Fruit fly (Drosophila melanogaster) whole organism, embryonic: ENCODE data around the gene CG12012.

Experiments
- Atf3 ChIP-seq: fragments of 200-800 bp; sonication (Bioruptor generic); optimal IDR thresholded peaks from 3 replicates; lab custom pipeline; 2016; ENCODE audit warnings: missing biosample characterization, missing genetic modification characterization
- Blimp-1 ChIP-seq: fragments of 200-800 bp; sonication (Bioruptor generic); optimal IDR thresholded peaks from 3 replicates; lab custom pipeline; 2018; ENCODE audit warnings: missing biosample characterization, missing genetic modification characterization, mild to moderate bottlenecking, moderate library complexity, missing genetic modification reagents
- CG10543 ChIP-seq: fragments of 200-800 bp; sonication (Bioruptor generic); optimal IDR thresholded peaks from 3 replicates; lab custom pipeline; 2017; ENCODE audit warnings: missing biosample characterization, mild to moderate bottlenecking, missing genetic modification characterization, moderate library complexity
- CG12071 ChIP-seq: fragments of 200-800 bp; sonication (Bioruptor generic); optimal IDR thresholded peaks from 3 replicates; lab custom pipeline; 2018; ENCODE audit warnings: missing biosample characterization, mild to moderate bottlenecking, missing genetic modification characterization
- CG12942 ChIP-seq: fragments of 200-800 bp; sonication (Bioruptor generic); optimal IDR thresholded peaks from 3 replicates; lab custom pipeline; 2016; ENCODE audit warnings: missing biosample characterization, missing genetic modification characterization
- CG13296 ChIP-seq: fragments of 200-800 bp; sonication (Bioruptor generic); optimal IDR thresholded peaks from 3 replicates; lab custom pipeline; 2018; ENCODE audit warnings: missing biosample characterization, mild to moderate bottlenecking, missing genetic modification characterization
- CG13424 ChIP-seq: fragments of 200-800 bp; sonication (Bioruptor generic); optimal IDR thresholded peaks from 2 replicates; lab custom pipeline; 2019; ENCODE audit warnings: missing biosample characterization, mild to moderate bottlenecking, missing genetic modification characterization, moderate library complexity
- CG16815 ChIP-seq: fragments of 200-800 bp; sonication (Bioruptor generic); optimal IDR thresholded peaks from 3 replicates; lab custom pipeline; 2017; ENCODE audit warnings: missing biosample characterization, mild to moderate bottlenecking, missing genetic modification characterization
- CG30431 ChIP-seq: fragments of 200-800 bp; sonication (Bioruptor generic); optimal IDR thresholded peaks from 2 replicates; lab custom pipeline; 2017; ENCODE audit warnings: missing biosample characterization, missing genetic modification characterization
- CG3163 ChIP-seq: fragments of 200-800 bp; sonication (Bioruptor generic); optimal IDR thresholded peaks from 3 replicates; lab custom pipeline; 2016; ENCODE audit warnings: missing biosample characterization, missing genetic modification characterization
- CG32767 ChIP-seq: fragments of 200-800 bp; sonication (Bioruptor generic); IDR thresholded peaks from 2 replicates; pipeline ENCODE4 v1.3.6; 2022; ENCODE audit warnings: missing biosample characterization, missing genetic modification characterization
- CG3726 ChIP-seq: fragments of 200-800 bp; sonication (Bioruptor generic); IDR thresholded peaks from 3 replicates; pipeline ENCODE4, ENCODE4 v1.3.6; 2022; ENCODE audit warnings: missing biosample characterization, missing genetic modification characterization
- CG3995 ChIP-seq: fragments of 200-800 bp; sonication (Bioruptor generic); optimal IDR thresholded peaks from 3 replicates; lab custom pipeline; 2016; ENCODE audit warnings: missing biosample characterization, missing genetic modification characterization
- CG5180 ChIP-seq: fragments of 200-800 bp; sonication (Bioruptor generic); optimal IDR thresholded peaks from 3 replicates; lab custom pipeline; 2017; ENCODE audit warnings: missing biosample characterization, missing genetic modification characterization, mild to moderate bottlenecking, moderate library complexity, missing genetic modification reagents
- CG6272 ChIP-seq: fragments of 200-800 bp; sonication (Bioruptor generic); IDR thresholded peaks from 2 replicates; pipeline ENCODE4 v1.3.6; 2022; ENCODE audit warnings: missing biosample characterization, missing genetic modification characterization
- CG8765 ChIP-seq: fragments of 200-800 bp; sonication (Bioruptor generic); IDR thresholded peaks from 2 replicates; pipeline ENCODE4 v1.3.6; 2022; ENCODE audit warnings: missing biosample characterization, missing genetic modification characterization
- CTCF ChIP-seq: fragments of 200-800 bp; sonication (Bioruptor generic); optimal IDR thresholded peaks from 2 replicates; lab custom pipeline; 2017; ENCODE audit warnings: missing biosample characterization, mild to moderate bottlenecking, missing genetic modification characterization, moderate library complexity
- D19A ChIP-seq: fragments of 200-800 bp; optimal IDR thresholded peaks from 3 replicates; lab custom pipeline; 2019; ENCODE audit warnings: missing biosample characterization, mild to moderate bottlenecking, missing genetic modification characterization, moderate library complexity
- Dll ChIP-seq: fragments of 200-800 bp; sonication (Bioruptor generic); IDR thresholded peaks from 4 replicates; pipeline ENCODE4 v1.3.6; 2022; ENCODE audit warnings: missing biosample characterization, missing genetic modification characterization; ENCODE audit not compliant: partially characterized antibody
- Hmr ChIP-seq: fragments of 200-800 bp; sonication (Bioruptor generic); optimal IDR thresholded peaks from 3 replicates; lab custom pipeline; 2017; ENCODE audit warnings: mild to moderate bottlenecking, missing biosample characterization, missing genetic modification reagents, missing genetic modification characterization
- Hmx ChIP-seq: fragments of 200-800 bp; sonication (Bioruptor generic); optimal IDR thresholded peaks from 2 replicates; lab custom pipeline; 2016; ENCODE audit warnings: missing biosample characterization, missing genetic modification characterization
- Hr39 ChIP-seq: fragments of >200 bp; optimal IDR thresholded peaks from 2 replicates; lab custom pipeline; 2017
- Meics ChIP-seq: fragments of 200-800 bp; sonication (Bioruptor generic); optimal IDR thresholded peaks from 2 replicates; lab custom pipeline; 2017; ENCODE audit warnings: missing biosample characterization, mild to moderate bottlenecking, missing genetic modification characterization
- NFAT ChIP-seq: fragments of 200-800 bp; sonication (Bioruptor generic); IDR thresholded peaks from 2 replicates; pipeline ENCODE4 v1.3.6; 2022; ENCODE audit warnings: missing biosample characterization, missing genetic modification characterization
- Oli ChIP-seq: fragments of 200-800 bp; sonication (Bioruptor generic); optimal IDR thresholded peaks from 2 replicates; lab custom pipeline; 2018; ENCODE audit warnings: missing biosample characterization, mild to moderate bottlenecking, missing genetic modification characterization, moderate library complexity
- Rx ChIP-seq: fragments of 200-800 bp; sonication (Bioruptor generic); IDR thresholded peaks from 2 replicates; pipeline ENCODE4 v1.3.6; 2022; ENCODE audit warnings: missing biosample characterization, missing genetic modification characterization
- Side ChIP-seq: fragments of 200-800 bp; sonication (Bioruptor generic); optimal IDR thresholded peaks from 2 replicates; lab custom pipeline; 2016; ENCODE audit warnings: missing biosample characterization, missing genetic modification characterization
- abd-A ChIP-seq: fragments of 200-800 bp; sonication (Bioruptor generic); optimal IDR thresholded peaks from 3 replicates; lab custom pipeline; 2019; ENCODE audit warnings: missing biosample characterization, mild to moderate bottlenecking, missing genetic modification characterization, moderate library complexity
- ara ChIP-seq: fragments of 200-800 bp; sonication (Bioruptor generic); IDR thresholded peaks from 2 replicates; pipeline ENCODE4 v1.3.6; 2022; ENCODE audit warnings: missing biosample characterization, missing genetic modification characterization
- chm ChIP-seq: fragments of 200-800 bp; sonication (Bioruptor generic); IDR thresholded peaks from 2 replicates; pipeline ENCODE4 v1.3.6; 2022; ENCODE audit warnings: missing biosample characterization, missing genetic modification characterization
- danr ChIP-seq: fragments of 200-800 bp; sonication (Bioruptor generic); IDR thresholded peaks from 2 replicates; pipeline ENCODE4 v1.3.6; 2022; ENCODE audit warnings: missing biosample characterization, missing genetic modification characterization
- en ChIP-seq: fragments of 200-800 bp; sonication (Bioruptor generic); optimal IDR thresholded peaks from 2 replicates; lab custom pipeline; 2016; ENCODE audit warnings: missing biosample characterization, missing genetic modification characterization
- gsb ChIP-seq: fragments of 200-800 bp; sonication (Bioruptor generic); IDR thresholded peaks from 2 replicates; pipeline ENCODE4 v1.3.6; 2022; ENCODE audit warnings: missing biosample characterization, missing genetic modification characterization
- gt ChIP-seq: fragments of 200-800 bp; sonication (Bioruptor generic); IDR thresholded peaks from 2 replicates; pipeline ENCODE4 v1.3.6; 2022; ENCODE audit warnings: missing biosample characterization, missing genetic modification characterization
- hb ChIP-seq: fragments of 200-800 bp; sonication (Bioruptor generic); IDR thresholded peaks from 3 replicates; pipeline ENCODE4 v1.3.6; 2022; ENCODE audit warnings: missing biosample characterization, missing genetic modification characterization; ENCODE audit not compliant: partially characterized antibody
- hkb ChIP-seq, 2 experiments: fragments of 200-800 bp in 1 of 2; fragments of >200 bp in 1 of 2; sonication (Bioruptor generic) in 1 of 2; IDR thresholded peaks in 1 of 2; optimal IDR thresholded peaks in 1 of 2; 2 replicates each; pipeline versions ENCODE4 v1.3.6 to Lab custom; 2017 to 2022; ENCODE audit warnings: missing biosample characterization in 1 of 2, missing genetic modification characterization in 1 of 2
- jumu ChIP-seq: fragments of 200-800 bp; sonication (Bioruptor generic); optimal IDR thresholded peaks from 3 replicates; lab custom pipeline; 2016; ENCODE audit warnings: missing biosample characterization, missing genetic modification characterization
- lab ChIP-seq: fragments of 200-800 bp; sonication (Bioruptor generic); optimal IDR thresholded peaks from 3 replicates; lab custom pipeline; 2017; ENCODE audit warnings: missing biosample characterization, missing genetic modification characterization, mild to moderate bottlenecking, moderate library complexity, missing genetic modification reagents
- org-1 ChIP-seq: fragments of 200-800 bp; sonication (Bioruptor generic); optimal IDR thresholded peaks from 2 replicates; lab custom pipeline; 2017; ENCODE audit warnings: missing biosample characterization, missing genetic modification characterization
- pita ChIP-seq: fragments of 200-800 bp; sonication (Bioruptor generic); optimal IDR thresholded peaks from 2 replicates; lab custom pipeline; 2017; ENCODE audit warnings: missing biosample characterization, mild to moderate bottlenecking, missing genetic modification characterization
- sc ChIP-seq, 3 experiments: fragments of >200 bp in 2 of 3; fragments of 200-800 bp in 1 of 3; sonication (Bioruptor generic) in 1 of 3; optimal IDR thresholded peaks; 2 replicates in 2 of 3; 3 replicates in 1 of 3; lab custom pipeline; 2017; ENCODE audit warnings: mild to moderate bottlenecking in 1 of 3, missing biosample characterization in 1 of 3, missing genetic modification characterization in 1 of 3, missing genetic modification reagents in 1 of 3
- scrt ChIP-seq: fragments of 200-800 bp; sonication (Bioruptor generic); optimal IDR thresholded peaks from 2 replicates; lab custom pipeline; 2018; ENCODE audit warnings: missing biosample characterization, mild to moderate bottlenecking, missing genetic modification characterization, moderate library complexity
- shn ChIP-seq: fragments of 200-800 bp; sonication (Bioruptor generic); optimal IDR thresholded peaks from 3 replicates; lab custom pipeline; 2016; ENCODE audit warnings: missing biosample characterization, missing genetic modification characterization
- sqz ChIP-seq: fragments of 200-800 bp; sonication (Bioruptor generic); optimal IDR thresholded peaks from 3 replicates; lab custom pipeline; 2018; ENCODE audit warnings: missing biosample characterization, mild to moderate bottlenecking, missing genetic modification characterization
- tin ChIP-seq: fragments of 200-800 bp; sonication (Bioruptor generic); optimal IDR thresholded peaks from 3 replicates; lab custom pipeline; 2016; ENCODE audit warnings: missing biosample characterization, missing genetic modification characterization
- tio ChIP-seq: fragments of 200-800 bp; sonication (Bioruptor generic); optimal IDR thresholded peaks from 2 replicates; lab custom pipeline; 2017; ENCODE audit warnings: missing biosample characterization, missing genetic modification characterization, inconsistent platforms
- toy ChIP-seq: fragments of 200-800 bp; sonication (Bioruptor generic); IDR thresholded peaks from 2 replicates; pipeline ENCODE4 v1.3.6; 2022; ENCODE audit warnings: missing biosample characterization, missing genetic modification characterization
- tup ChIP-seq: fragments of 200-800 bp; sonication (Bioruptor generic); optimal IDR thresholded peaks from 2 replicates; lab custom pipeline; 2016; ENCODE audit warnings: missing biosample characterization, mild to moderate bottlenecking, missing genetic modification characterization, moderate library complexity
- zfh2 ChIP-seq: fragments of 200-800 bp; sonication (Bioruptor generic); optimal IDR thresholded peaks from 2 replicates; lab custom pipeline; 2016; ENCODE audit warnings: missing biosample characterization, missing genetic modification characterization

Gene CG12012

DNA sequence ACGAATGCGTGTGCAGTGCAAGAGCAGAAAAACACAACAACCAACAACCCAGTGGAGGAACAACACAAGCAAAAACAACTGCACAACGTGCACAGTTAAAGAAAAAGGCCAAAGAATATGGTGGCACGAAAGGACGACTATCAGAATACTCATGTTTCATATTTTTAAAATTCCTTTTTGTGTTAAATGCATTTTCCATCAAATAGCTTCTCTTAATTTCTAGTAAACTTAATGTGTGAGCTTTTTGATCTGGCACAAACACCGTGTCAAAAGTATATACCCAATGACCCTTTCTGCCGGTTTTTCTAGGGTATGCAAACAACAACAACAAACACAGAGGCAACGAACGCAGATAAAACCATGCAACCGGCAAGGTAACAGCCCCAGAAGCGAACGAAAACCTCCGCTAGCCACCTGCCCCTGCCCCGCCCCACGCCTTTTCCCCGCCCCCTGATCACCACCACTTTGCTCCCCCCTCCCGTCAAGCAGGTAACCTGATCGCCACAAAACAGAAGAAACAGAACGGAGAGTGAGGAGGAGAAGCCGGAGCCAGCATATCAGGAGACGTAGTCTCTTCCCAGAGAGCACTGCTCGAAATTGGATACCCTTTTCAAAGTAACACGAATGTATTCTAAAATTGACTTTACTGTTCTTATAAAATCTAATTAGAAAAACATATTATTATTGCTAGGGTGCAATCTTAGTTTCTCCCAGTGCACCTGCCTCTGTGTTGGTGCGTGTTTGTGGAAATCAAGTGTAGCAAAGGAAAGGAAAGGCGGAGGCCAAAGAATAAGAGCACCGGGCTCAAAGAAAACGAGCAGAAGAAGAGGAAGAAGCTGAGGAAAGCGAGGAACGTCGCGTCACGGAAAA lies 18.5 kb downstream of the CG12012 start (continued):
- peak; percentile 76 for TF ChIP-seq Side (GFP tag; lab: Kevin White, UChicago)
- TF ChIP-seq Blimp-1, result peak; percentile 88
- TF ChIP-seq tup (GFP tag; lab: Kevin White, UChicago), result peak; percentile 81
- peak; percentile 72 for TF ChIP-seq CG3163 (GFP tag; lab: Kevin White, UChicago)
- peak; percentile 44; the same call in 1 of the 2 replicates for TF ChIP-seq toy (GFP tag; lab: Robert Waterston, UW)
- peak; percentile 76 for TF ChIP-seq gt (GFP tag; lab: Robert Waterston, UW)
- peak; percentile 94 for TF ChIP-seq Atf3 (GFP tag; lab: Kevin White, UChicago)
- TF ChIP-seq CG13296 (GFP tag; lab: Kevin White, UChicago), result no peak
- no peak for TF ChIP-seq pita
- no peak for TF ChIP-seq abd-A
- peak; percentile 93 for TF ChIP-seq CG16815 (GFP tag; lab: Kevin White, UChicago)
- peak; percentile 83 for TF ChIP-seq CG32767 (GFP tag; lab: Robert Waterston, UW)
- peak; percentile 97 for TF ChIP-seq CG8765 (GFP tag; lab: Robert Waterston, UW)
- TF ChIP-seq NFAT (GFP tag; lab: Robert Waterston, UW), result peak; percentile 59; the same call in 1 of the 2 replicates
- peak; percentile 56 for TF ChIP-seq Meics
- TF ChIP-seq Oli (tag; lab: Kevin White, UChicago), result peak; percentile 94
- TF ChIP-seq gsb (GFP tag; lab: Robert Waterston, UW), result no peak
- TF ChIP-seq Hmr (GFP tag; lab: Kevin White, UChicago), result no peak
- peak; percentile 80 for TF ChIP-seq CG12942 (GFP tag; lab: Kevin White, UChicago)
- peak; percentile 85 for TF ChIP-seq shn (GFP tag; lab: Kevin White, UChicago)
- TF ChIP-seq ara (GFP tag; lab: Robert Waterston, UW), result peak; percentile 98
- no peak for TF ChIP-seq Dll (GFP tag; lab: Robert Waterston, UW)
- TF ChIP-seq tin (GFP tag; lab: Kevin White, UChicago), result peak; percentile 93
- TF ChIP-seq Rx (GFP tag; lab: Robert Waterston, UW), result peak; percentile 91
- TF ChIP-seq hb (GFP tag; lab: Robert Waterston, UW), result 0 out of 3 replicates have a peak, but pooled peaks have one; percentile 38
- peak; percentile 85 for TF ChIP-seq en
- TF ChIP-seq Hr39 (lab: Kevin White, UChicago), result no peak
- peak; percentile 78 for TF ChIP-seq D19A (tag; lab: Kevin White, UChicago)
- peak; percentile 49 for TF ChIP-seq sqz (GFP tag; lab: Kevin White, UChicago)
- peak; percentile 7 for TF ChIP-seq CTCF (GFP tag; lab: Kevin White, UChicago)
- peak; percentile 37 for TF ChIP-seq CG12071 (GFP tag; lab: Kevin White, UChicago)
- TF ChIP-seq CG10543 (GFP tag; lab: Kevin White, UChicago), result no peak
- peak; percentile 83 for TF ChIP-seq jumu (GFP tag; lab: Kevin White, UChicago)
- TF ChIP-seq lab (GFP tag; lab: Kevin White, UChicago), result peak; percentile 40
- TF ChIP-seq CG13424 (tag; lab: Kevin White, UChicago), result peak; percentile 84
- peak; percentile 46 for TF ChIP-seq Hmx (GFP tag; lab: Kevin White, UChicago)
- TF ChIP-seq CG3995 (GFP tag; lab: Kevin White, UChicago), result no peak
- peak; percentile 88 for TF ChIP-seq CG6272 (GFP tag; lab: Robert Waterston, UW)
- no peak for TF ChIP-seq zfh2
- TF ChIP-seq danr (GFP tag; lab: Robert Waterston, UW), result peak; percentile 79
- TF ChIP-seq CG30431 (GFP tag; lab: Kevin White, UChicago), result peak; percentile 97
- TF ChIP-seq tio (GFP tag; lab: Kevin White, UChicago), result peak; percentile 88
- peak; percentile 91 for TF ChIP-seq CG3726 (GFP tag; lab: Robert Waterston, UW)
- TF ChIP-seq CG5180 (GFP tag; lab: Kevin White, UChicago), result peak; percentile 16
- TF ChIP-seq scrt (GFP tag; lab: Kevin White, UChicago), result no peak
- no peak for TF ChIP-seq hkb (optimal IDR thresholded peaks at IDR 0.05; lab: Kevin White, UChicago)
- TF ChIP-seq hkb (GFP tag; IDR thresholded peaks at IDR 0.05; lab: Robert Waterston, UW), result peak; percentile 83
- TF ChIP-seq sc (optimal IDR thresholded peaks at IDR 0.05; lab: Kevin White, UChicago), result no peak
- TF ChIP-seq sc (GFP tag; optimal IDR thresholded peaks at IDR 0.05; lab: Kevin White, UChicago), result peak; percentile 97
- TF ChIP-seq org-1, result peak; percentile 85
- peak; percentile 97 for TF ChIP-seq chm
